Fruit fly (Drosophila melanogaster) whole organism, wandering third instar larva: ENCODE results near the gene RpS14b.

Source experiments
- CrebA ChIP-seq: fragments of 200-800 bp; sonication (Bioruptor generic); optimal IDR thresholded peaks from 2 replicates; lab custom pipeline; 2016; ENCODE audit warnings: missing biosample characterization, mild to moderate bottlenecking, missing genetic modification characterization, borderline replicate concordance
- Mio ChIP-seq: sonication (Bioruptor generic); optimal IDR thresholded peaks from 2 replicates; lab custom pipeline; 2016; ENCODE audit warnings: missing biosample characterization, missing genetic modification characterization
- Myc ChIP-seq: fragments of >200 bp; optimal IDR thresholded peaks from 2 replicates; lab custom pipeline; 2017
- br ChIP-seq: fragments of 200-800 bp; sonication (Bioruptor generic); optimal IDR thresholded peaks from 2 replicates; lab custom pipeline; 2016; ENCODE audit warnings: missing biosample characterization, missing genetic modification characterization
- dl ChIP-seq, 2 experiments: fragments of 175-275, 200-275 bp in 1 of 2; fragments of 200-275 bp in 1 of 2; sonication (Bioruptor generic); optimal IDR thresholded peaks; lab custom pipeline; 2018; ENCODE audit warnings: mild to moderate bottlenecking in 2 of 2, missing biosample characterization in 2 of 2, missing genetic modification characterization in 2 of 2, moderate library complexity in 2 of 2; ENCODE audit not compliant: partially characterized antibody in 2 of 2, insufficient read depth in 1 of 2
- dsf ChIP-seq: sonication (Bioruptor generic); optimal IDR thresholded peaks from 2 replicates; lab custom pipeline; 2016; ENCODE audit warnings: missing biosample characterization, missing genetic modification characterization, borderline replicate concordance
- ey ChIP-seq: fragments of 200-800 bp; sonication (Bioruptor generic); optimal IDR thresholded peaks from 2 replicates; lab custom pipeline; 2016; ENCODE audit warnings: missing biosample characterization, missing genetic modification characterization
- lola ChIP-seq: fragments of >200 bp; optimal IDR thresholded peaks from 2 replicates; lab custom pipeline; 2017; ENCODE audit warnings: missing biosample characterization, missing genetic modification characterization
- pan ChIP-seq: fragments of >200 bp; optimal IDR thresholded peaks from 2 replicates; lab custom pipeline; 2017
- tai ChIP-seq: sonication (Bioruptor generic); optimal IDR thresholded peaks from 2 replicates; lab custom pipeline; 2016; ENCODE audit warnings: missing biosample characterization, missing genetic modification characterization

dm6 chrX:7960988-7961387 is 26.3 kb downstream of the RpS14b start:
- no peak for TF ChIP-seq CrebA
- TF ChIP-seq br (GFP tag; lab: Kevin White, UChicago) = no peak
- no peak for TF ChIP-seq ey
- no peak for TF ChIP-seq pan (lab: Kevin White, UChicago)
- TF ChIP-seq Myc (lab: Kevin White, UChicago) = no peak
- TF ChIP-seq dsf (GFP tag; lab: Kevin White, UChicago) = no peak
- no peak for TF ChIP-seq dl (GFP tag; optimal IDR thresholded peaks at IDR 0.05; lab: Kevin White, UChicago; ENCODE audit: insufficient read depth in 1 of 2, partially characterized antibody in 2 of 2)
- TF ChIP-seq lola (GFP tag; lab: Kevin White, UChicago) = no peak
- TF ChIP-seq Mio (GFP tag; lab: Kevin White, UChicago) = no peak
- no peak for TF ChIP-seq tai (GFP tag; lab: Kevin White, UChicago)
